Worm (Caenorhabditis elegans): ENCODE data around the gene F26A1.1.

Gene F26A1.1

ce11 chrIII:4899728-4900127 is 49.4 kb downstream of the F26A1.1 start (continued):
- TF ChIP-seq blmp-1 (tag; optimal IDR thresholded peaks at IDR 0.05) (peak; percentile 100), hlh-17 (GFP tag; optimal IDR thresholded peaks at IDR 0.05; ENCODE audit: borderline replicate concordance) (no peak), mep-1 (tag; optimal IDR thresholded peaks at IDR 0.05) (peak; percentile 96), fos-1 (tag; optimal IDR thresholded peaks at IDR 0.05) (peak; percentile 97), irx-1 (tag; optimal IDR thresholded peaks at IDR 0.05) (peak; percentile 98), nhr-237 (tag; optimal IDR thresholded peaks at IDR 0.05) (peak; percentile 95), ama-1 (optimal IDR thresholded peaks at IDR 0.05) (no peak), elt-3 (tag; optimal IDR thresholded peaks at IDR 0.05) (peak in 5 of 6 experiments; percentile 68 to 98 (median 97)), ces-1 (GFP tag; optimal IDR thresholded peaks at IDR 0.05) (peak; percentile 69), nhr-77 (tag; optimal IDR thresholded peaks at IDR 0.05) (peak; percentile 99)

- TF ChIP-seq ama-1 (optimal IDR thresholded peaks at IDR 0.05): no peak
- no peak for TF ChIP-seq lin-13 (GFP tag; optimal IDR thresholded peaks at IDR 0.05)
- TF ChIP-seq efl-1 (optimal IDR thresholded peaks at IDR 0.05): no peak
- TF ChIP-seq efl-1 (GFP tag; optimal IDR thresholded peaks at IDR 0.05 in 1 of 2): peak in 1 of 2 experiments; percentile 20
- TF ChIP-seq lin-15B (tag; optimal IDR thresholded peaks at IDR 0.05): no peak
Observed at ce11 chrIII:4900260-4900659, 50.0 kb downstream of the F26A1.1 start, which contains the start of gene tag-340. Gene tag-340 (plus strand): TSS chrIII:4900508.
